Fruit fly (Drosophila melanogaster) whole organism, adult: ENCODE data around the gene CG43051.

Experiments used
- CG11617 ChIP-seq: fragments of 200-800 bp; sonication (Bioruptor generic); optimal IDR thresholded peaks from 2 replicates; lab custom pipeline; 2017; ENCODE audit warnings: mild to moderate bottlenecking, missing biosample characterization, missing genetic modification reagents, missing genetic modification characterization
- CG12768 ChIP-seq: fragments of 200-800 bp; sonication (Bioruptor generic); optimal IDR thresholded peaks from 2 replicates; lab custom pipeline; 2017; ENCODE audit warnings: missing biosample characterization, missing genetic modification characterization, mild to moderate bottlenecking, moderate library complexity, missing genetic modification reagents
- CG14711 ChIP-seq: fragments of 200-800 bp; sonication (Bioruptor generic); optimal IDR thresholded peaks from 2 replicates; lab custom pipeline; 2018; ENCODE audit warnings: missing biosample characterization, mild to moderate bottlenecking, missing genetic modification characterization, moderate library complexity
- CG1620 ChIP-seq: fragments of 200-800 bp; sonication (Bioruptor generic); optimal IDR thresholded peaks from 2 replicates; lab custom pipeline; 2016; ENCODE audit warnings: missing biosample characterization, missing genetic modification characterization
- CG33017 ChIP-seq: fragments of 200-800 bp; sonication (Bioruptor generic); optimal IDR thresholded peaks from 2 replicates; lab custom pipeline; 2018; ENCODE audit warnings: missing biosample characterization, mild to moderate bottlenecking, missing genetic modification characterization, moderate library complexity
- CG5204 ChIP-seq: fragments of 200-800 bp; sonication (Bioruptor generic); optimal IDR thresholded peaks from 2 replicates; lab custom pipeline; 2016; ENCODE audit warnings: missing biosample characterization, missing genetic modification characterization
- CG7045 ChIP-seq: fragments of 200-800 bp; sonication (Bioruptor generic); optimal IDR thresholded peaks from 2 replicates; lab custom pipeline; 2017; ENCODE audit warnings: missing biosample characterization, mild to moderate bottlenecking, missing genetic modification characterization
- CG7101 ChIP-seq: fragments of 200-800 bp; sonication (Bioruptor generic); optimal IDR thresholded peaks from 2 replicates; lab custom pipeline; 2018; ENCODE audit warnings: missing biosample characterization, mild to moderate bottlenecking, missing genetic modification characterization, moderate library complexity
- Clk ChIP-seq: fragments of 200-800 bp; sonication (Bioruptor generic); optimal IDR thresholded peaks from 2 replicates; lab custom pipeline; 2017; ENCODE audit warnings: missing biosample characterization, missing genetic modification characterization
- Crg-1 ChIP-seq: fragments of 200-800 bp; sonication (Bioruptor generic); optimal IDR thresholded peaks from 2 replicates; lab custom pipeline; 2016; ENCODE audit warnings: missing biosample characterization, missing genetic modification characterization
- Hr96 ChIP-seq: fragments of 200-800 bp; sonication (Bioruptor generic); optimal IDR thresholded peaks from 2 replicates; lab custom pipeline; 2016; ENCODE audit warnings: missing biosample characterization, missing genetic modification characterization
- Mnt ChIP-seq: fragments of 200-800 bp; sonication (Bioruptor generic); optimal IDR thresholded peaks from 2 replicates; lab custom pipeline; 2016; ENCODE audit warnings: missing biosample characterization, mild to moderate bottlenecking, missing genetic modification characterization
- bab1 ChIP-seq: fragments of 200-800 bp; sonication (Bioruptor generic); optimal IDR thresholded peaks from 3 replicates; lab custom pipeline; 2019; ENCODE audit warnings: missing biosample characterization, mild to moderate bottlenecking, missing genetic modification characterization, moderate library complexity
- cic ChIP-seq: fragments of 200-800 bp; sonication (Bioruptor generic); optimal IDR thresholded peaks from 2 replicates; lab custom pipeline; 2017; ENCODE audit warnings: missing biosample characterization, mild to moderate bottlenecking, missing genetic modification characterization, moderate library complexity
- cnc ChIP-seq, 2 experiments: fragments of >200 bp; optimal IDR thresholded peaks; 2 replicates each; lab custom pipeline; 2017
- kay ChIP-seq: fragments of 200-800 bp; sonication (Bioruptor generic); peaks from one replicate; lab custom pipeline; 2016; ENCODE audit warnings: missing biosample characterization, missing genetic modification characterization, borderline replicate concordance
- ovo ChIP-seq: fragments of 200-800 bp; sonication (Bioruptor generic); optimal IDR thresholded peaks from 2 replicates; lab custom pipeline; 2016; ENCODE audit warnings: missing biosample characterization, missing genetic modification characterization
- pad ChIP-seq: fragments of 200-800 bp; sonication (Bioruptor generic); optimal IDR thresholded peaks from 3 replicates; lab custom pipeline; 2017; ENCODE audit warnings: missing biosample characterization, missing genetic modification characterization, mild to moderate bottlenecking, moderate library complexity, missing genetic modification reagents
- tj ChIP-seq: fragments of 200-800 bp; sonication (Bioruptor generic); optimal IDR thresholded peaks from 3 replicates; lab custom pipeline; 2017; ENCODE audit warnings: missing biosample characterization, mild to moderate bottlenecking, missing genetic modification characterization, moderate library complexity
- toe ChIP-seq: fragments of 200-800 bp; sonication (Bioruptor generic); optimal IDR thresholded peaks from 2 replicates; lab custom pipeline; 2016; ENCODE audit warnings: missing biosample characterization, missing genetic modification characterization

CG43051 gene

DNA sequence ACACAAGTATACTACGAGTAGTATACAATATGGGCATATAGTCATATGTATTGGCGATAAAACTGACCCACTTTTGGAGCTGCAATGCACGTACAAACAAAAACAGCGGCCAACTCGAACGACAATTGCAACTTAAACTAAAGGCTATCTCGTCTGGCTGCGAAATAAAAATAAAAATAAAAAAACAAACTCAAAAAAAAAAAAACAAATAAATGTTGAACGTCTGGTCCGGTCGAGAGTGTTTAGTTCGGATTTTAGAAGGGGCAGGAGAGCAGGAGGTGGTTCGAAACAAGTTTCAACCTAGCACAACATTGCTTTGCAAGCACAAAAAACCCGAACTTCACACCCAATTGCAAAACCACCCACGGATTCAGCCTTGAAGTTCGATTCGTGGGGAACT is 35.8 kb upstream of the CG43051 start:
- TF ChIP-seq ovo (GFP tag; lab: Kevin White, UChicago) (no peak), kay (GFP tag; lab: Kevin White, UChicago) (no peak), Mnt (GFP tag; lab: Kevin White, UChicago) (no peak), CG12768 (GFP tag; lab: Kevin White, UChicago) (no peak), CG14711 (tag; lab: Kevin White, UChicago) (no peak), CG7045 (no peak), Clk (GFP tag; lab: Kevin White, UChicago) (no peak), CG11617 (no peak), Crg-1 (GFP tag; lab: Kevin White, UChicago) (no peak), cic (GFP tag; lab: Kevin White, UChicago) (no peak), CG1620 (GFP tag; lab: Kevin White, UChicago) (no peak), tj (no peak), CG33017 (tag; lab: Kevin White, UChicago) (no peak)

DNA sequence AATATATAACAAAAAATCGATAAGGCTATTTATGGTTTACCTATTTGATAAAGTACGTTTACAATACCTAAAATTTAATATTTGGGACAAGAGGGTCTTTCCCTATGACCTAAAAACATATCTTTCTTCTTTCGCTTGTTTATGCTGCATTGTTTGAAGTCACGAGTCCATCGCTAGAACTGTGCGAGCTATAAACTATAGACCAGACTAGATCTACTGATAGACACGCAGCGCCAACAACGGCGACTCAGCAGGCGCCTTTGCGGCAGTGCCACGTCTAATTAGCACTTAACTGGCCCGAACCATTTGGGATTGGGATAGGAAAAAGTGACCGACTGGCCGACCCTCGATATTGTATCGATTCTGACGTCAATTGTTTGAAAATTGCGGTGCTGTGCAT is 34.8 kb upstream of the CG43051 start:
- TF ChIP-seq CG14711 (tag; lab: Kevin White, UChicago): no peak
- TF ChIP-seq tj: no peak
- no peak for TF ChIP-seq Crg-1 (GFP tag; lab: Kevin White, UChicago)
- TF ChIP-seq Clk (GFP tag; lab: Kevin White, UChicago): no peak
- no peak for TF ChIP-seq cic (GFP tag; lab: Kevin White, UChicago)
- no peak for TF ChIP-seq CG7101
- no peak for TF ChIP-seq ovo (GFP tag; lab: Kevin White, UChicago)
- TF ChIP-seq Hr96 (GFP tag; lab: Kevin White, UChicago): no peak

DNA sequence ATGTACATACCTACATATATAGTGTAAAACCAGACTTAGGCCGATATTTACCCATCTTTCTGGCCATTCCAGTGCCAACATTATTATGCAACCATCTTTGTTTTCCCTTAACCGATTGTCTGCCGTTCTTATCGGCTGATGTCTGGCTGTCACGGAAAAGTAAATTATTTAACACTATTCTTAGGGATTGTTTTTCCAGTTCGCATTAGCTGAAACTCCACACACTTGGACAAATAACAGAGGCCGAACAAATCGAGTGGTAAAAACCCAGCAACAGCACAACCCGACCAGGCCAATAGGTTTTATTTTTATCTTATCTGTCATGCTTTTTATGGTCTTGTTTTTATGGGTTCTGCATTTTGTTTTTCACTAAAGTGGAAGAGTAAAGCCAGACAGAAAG is 34.2 kb upstream of the CG43051 start:
- no peak for TF ChIP-seq bab1

DNA sequence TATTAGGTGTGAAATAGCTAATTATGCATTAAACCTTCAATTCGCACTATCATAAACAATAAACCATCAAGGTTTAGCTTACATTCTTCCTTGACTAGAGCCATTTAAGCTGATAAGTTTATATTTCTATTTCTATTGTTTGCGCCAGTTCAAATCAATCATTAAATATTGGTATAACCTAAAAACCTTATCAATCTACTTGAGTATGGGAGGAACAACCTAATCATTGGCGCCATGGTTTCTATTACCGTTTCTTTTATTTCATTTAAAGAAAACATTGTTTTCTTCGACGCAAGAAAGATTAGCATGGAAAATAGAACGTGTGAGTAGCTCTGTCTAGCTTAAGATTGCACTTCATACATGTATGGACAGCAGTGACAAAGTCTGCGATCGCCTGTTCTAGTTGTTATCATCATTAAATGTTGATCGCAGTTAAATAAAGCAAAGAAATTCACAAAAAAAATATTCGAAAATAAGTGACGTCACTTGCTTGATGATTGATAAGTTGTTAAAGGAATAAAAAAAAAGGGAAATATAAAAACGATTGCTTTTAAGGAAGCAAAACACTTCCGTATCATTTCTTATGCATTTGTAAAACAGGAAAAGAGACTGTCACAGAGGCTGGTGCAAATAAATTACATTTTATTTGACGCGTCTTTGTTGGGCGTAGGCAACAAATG is 33.4 kb upstream of the CG43051 start:
- TF ChIP-seq CG5204 (GFP tag; lab: Kevin White, UChicago) (no peak), kay (GFP tag; lab: Kevin White, UChicago) (peak; percentile 68)

DNA sequence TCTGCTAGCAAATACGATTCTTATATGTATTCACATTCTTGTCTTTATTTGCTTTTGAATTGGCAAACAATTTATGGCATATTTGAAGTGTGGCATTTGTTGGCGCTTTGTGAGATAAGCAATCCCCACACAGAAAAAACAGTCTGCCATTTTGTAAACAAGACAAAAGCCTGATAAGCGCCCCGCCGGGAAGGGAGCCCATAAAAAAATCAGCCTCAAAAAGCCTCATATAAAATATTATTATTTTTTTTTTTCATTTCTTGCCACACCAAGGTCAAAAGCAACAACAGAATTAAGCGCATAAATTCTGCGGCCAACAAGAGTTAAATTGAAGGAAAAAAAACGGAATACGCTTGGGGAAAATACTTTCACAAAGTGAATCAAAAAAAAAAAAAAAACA is 32.4 kb upstream of the CG43051 start:
- TF ChIP-seq ovo (GFP tag; lab: Kevin White, UChicago) (peak; percentile 57), CG5204 (GFP tag; lab: Kevin White, UChicago) (no peak), CG33017 (tag; lab: Kevin White, UChicago) (peak; percentile 67), kay (GFP tag; lab: Kevin White, UChicago) (peak; percentile 89), CG14711 (tag; lab: Kevin White, UChicago) (peak; percentile 28), bab1 (no peak), cic (GFP tag; lab: Kevin White, UChicago) (peak; percentile 90), toe (no peak), Crg-1 (GFP tag; lab: Kevin White, UChicago) (peak; percentile 39), CG11617 (peak; percentile 58), CG1620 (GFP tag; lab: Kevin White, UChicago) (no peak), cnc (optimal IDR thresholded peaks at IDR 0.05; lab: Kevin White, UChicago) (no peak), pad (peak; percentile 37), tj (no peak), CG7101 (peak; percentile 62), Clk (GFP tag; lab: Kevin White, UChicago) (no peak), Hr96 (GFP tag; lab: Kevin White, UChicago) (no peak), Mnt (GFP tag; lab: Kevin White, UChicago) (peak; percentile 49), CG12768 (GFP tag; lab: Kevin White, UChicago) (peak; percentile 80), CG7045 (peak; percentile 56)

DNA sequence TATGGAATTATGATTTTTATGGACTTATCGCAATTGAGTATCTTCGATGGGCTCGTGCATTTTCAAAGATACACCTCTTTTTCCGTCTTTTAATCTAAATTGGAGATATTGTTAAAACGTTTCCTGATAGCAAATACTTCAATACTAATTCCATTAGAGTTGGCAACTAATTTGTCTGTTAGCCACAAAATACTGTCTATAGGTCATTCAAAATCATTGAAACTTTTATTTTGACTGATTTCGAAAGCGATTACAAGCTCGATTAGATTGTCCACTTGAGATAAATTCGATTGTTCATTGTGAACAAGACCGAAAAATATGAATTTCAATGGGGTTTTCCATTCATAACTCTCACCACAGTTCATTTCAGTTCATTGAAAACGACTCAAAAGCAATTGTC is 31.6 kb upstream of the CG43051 start:
- peak; percentile 57 for TF ChIP-seq cic (GFP tag; lab: Kevin White, UChicago)
- TF ChIP-seq CG7101: no peak

DNA sequence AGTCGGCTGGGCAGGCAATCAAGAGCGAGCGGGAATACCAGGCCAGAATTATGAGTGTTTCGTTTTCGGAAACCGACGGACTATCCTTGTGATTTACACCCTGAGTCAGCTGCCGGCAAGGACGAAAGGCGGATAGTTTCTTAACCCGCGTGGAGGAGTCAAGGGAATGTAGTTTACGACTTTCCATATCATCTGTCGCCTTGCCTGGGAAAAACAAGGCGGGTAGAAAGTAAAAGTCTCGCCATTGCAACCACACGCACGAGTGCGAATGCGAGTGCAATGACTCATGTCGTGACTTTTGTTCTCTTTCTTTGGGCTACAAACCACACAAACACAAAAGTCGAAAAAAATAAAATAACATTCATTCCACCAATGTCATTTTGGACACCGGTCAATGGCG is 29.2 kb upstream of the CG43051 start:
- TF ChIP-seq Mnt (GFP tag; lab: Kevin White, UChicago): no peak
- TF ChIP-seq CG7101: no peak
- TF ChIP-seq pad: no peak
- TF ChIP-seq Crg-1 (GFP tag; lab: Kevin White, UChicago): no peak
- no peak for TF ChIP-seq cic (GFP tag; lab: Kevin White, UChicago)
- no peak for TF ChIP-seq CG11617
- no peak for TF ChIP-seq CG12768 (GFP tag; lab: Kevin White, UChicago)
- no peak for TF ChIP-seq CG33017 (tag; lab: Kevin White, UChicago)
- TF ChIP-seq toe: no peak
- no peak for TF ChIP-seq CG5204 (GFP tag; lab: Kevin White, UChicago)
- no peak for TF ChIP-seq CG1620 (GFP tag; lab: Kevin White, UChicago)
- no peak for TF ChIP-seq CG14711 (tag; lab: Kevin White, UChicago)
- TF ChIP-seq cnc (optimal IDR thresholded peaks at IDR 0.05; lab: Kevin White, UChicago): no peak
- TF ChIP-seq tj: no peak
- no peak for TF ChIP-seq ovo (GFP tag; lab: Kevin White, UChicago)
- TF ChIP-seq Hr96 (GFP tag; lab: Kevin White, UChicago): no peak
